Fruit fly (Drosophila melanogaster) Kc167 (cell line): ENCODE results near the gene eIF2Bbeta.

ENCODE experiments used
- Myc ChIP-seq: fragments of >200 bp; optimal IDR thresholded peaks from 2 replicates; lab custom pipeline; 2017; ENCODE audit warnings: missing external identifiers
- Sin3A ChIP-seq: fragments of >200 bp; optimal IDR thresholded peaks from 2 replicates; lab custom pipeline; 2018; ENCODE audit warnings: missing external identifiers
- h ChIP-seq: fragments of >200 bp; optimal IDR thresholded peaks from 3 replicates; lab custom pipeline; 2018; ENCODE audit warnings: missing external identifiers
- insv ChIP-seq: fragments of >200 bp; optimal IDR thresholded peaks from 3 replicates; lab custom pipeline; 2018; ENCODE audit warnings: missing external identifiers
- psq ChIP-seq: fragments of >200 bp; optimal IDR thresholded peaks from 2 replicates; lab custom pipeline; 2017; ENCODE audit warnings: missing external identifiers
- ttk ChIP-seq: sonication (Bioruptor generic); optimal IDR thresholded peaks from 2 replicates; lab custom pipeline; 2017; ENCODE audit warnings: missing external identifiers

The eIF2Bbeta gene

DNA sequence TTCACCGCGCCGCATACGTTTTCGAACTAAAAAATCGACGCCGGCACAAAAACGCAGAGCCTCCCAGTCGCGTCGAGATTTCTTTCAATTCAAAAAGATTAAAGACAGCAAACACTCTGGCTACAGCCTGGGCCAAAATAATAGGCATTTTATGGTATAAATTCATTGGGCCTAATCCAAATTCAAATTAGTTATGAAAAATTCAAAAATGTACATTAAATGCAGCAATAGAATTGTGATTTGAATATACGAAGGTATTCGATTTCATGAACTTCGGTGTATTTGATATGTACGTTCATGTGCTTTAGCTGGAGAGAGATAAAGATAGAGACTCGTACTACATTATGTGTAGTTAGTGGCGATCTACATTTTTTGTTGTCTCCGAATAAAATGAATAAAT is 39.7 kb downstream of the eIF2Bbeta start, which contains the start of gene Syx4:
Gene Syx4, minus strand, starts transcription at position 35 of the 400 bp plus-strand sequence.
- TF ChIP-seq insv (lab: Kevin White, UChicago) (no peak), psq (no peak), Myc (no peak), ttk (lab: Kevin White, UChicago) (no peak), h (no peak)

DNA sequence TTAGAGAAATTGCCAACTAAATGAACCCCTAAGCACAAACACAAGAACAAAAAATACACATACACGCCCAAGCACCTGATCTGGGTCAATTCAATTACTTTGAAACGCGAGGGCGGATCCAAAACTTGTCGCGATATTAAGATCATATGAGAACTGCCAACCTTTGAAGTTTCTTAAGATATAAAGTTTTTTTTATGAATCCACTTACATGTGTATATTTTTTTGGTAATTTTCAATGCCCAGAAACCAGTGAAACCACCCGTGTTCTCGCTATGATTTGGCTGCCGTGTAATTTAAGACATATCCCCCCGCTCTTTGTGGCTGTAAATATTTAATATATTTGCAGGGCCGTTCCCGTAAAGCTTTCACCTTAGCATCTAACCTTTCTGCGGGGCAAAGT is 45.3 kb downstream of the eIF2Bbeta start:
- no peak for TF ChIP-seq insv (lab: Kevin White, UChicago)
- TF ChIP-seq h = no peak
- no peak for TF ChIP-seq Myc
- no peak for TF ChIP-seq Sin3A
- no peak for TF ChIP-seq psq
- no peak for TF ChIP-seq ttk (lab: Kevin White, UChicago)
